Fruit fly (Drosophila melanogaster): Measurements from ENCODE around the gene Wnt5.
A peak's percentile ranks its signal among the peaks of the same experiment; 100 is the strongest.

Wnt5 gene

dm6 chrX:18541915-18542314, 36.7 kb upstream of the Wnt5 start (continued):
- no peak for TF ChIP-seq CG11398 (GFP tag; optimal IDR thresholded peaks at IDR 0.05)
- no peak for TF ChIP-seq sim (GFP tag; IDR thresholded peaks at IDR 0.05)
- TF ChIP-seq CG6854 (GFP tag; optimal IDR thresholded peaks at IDR 0.05) = no peak
- TF ChIP-seq CG18619 (GFP tag; optimal IDR thresholded peaks at IDR 0.05) = no peak
- no peak for TF ChIP-seq CG1647 (GFP tag; optimal IDR thresholded peaks at IDR 0.05)
- peak; percentile 19 for TF ChIP-seq lab (GFP tag; optimal IDR thresholded peaks at IDR 0.05)
- no peak for TF ChIP-seq corto (GFP tag; optimal IDR thresholded peaks at IDR 0.05)
- no peak for TF ChIP-seq ranshi (GFP tag; IDR thresholded peaks at IDR 0.05)
- no peak for TF ChIP-seq MBD-R2 (GFP tag; IDR thresholded peaks at IDR 0.05)
- TF ChIP-seq lmd (GFP tag; IDR thresholded peaks at IDR 0.05) = peak; percentile 36
- no peak for TF ChIP-seq CG15011 (GFP tag; optimal IDR thresholded peaks at IDR 0.05)
- no peak for TF ChIP-seq CG2875 (GFP tag; optimal IDR thresholded peaks at IDR 0.05)
- no peak for TF ChIP-seq CG17912 (GFP tag; optimal IDR thresholded peaks at IDR 0.05)
- no peak for TF ChIP-seq CG7271 (tag; optimal IDR thresholded peaks at IDR 0.05)
- peak; percentile 3 for TF ChIP-seq CG4424 (GFP tag; optimal IDR thresholded peaks at IDR 0.05)
- TF ChIP-seq CG12104 (GFP tag; optimal IDR thresholded peaks at IDR 0.05) = no peak
- TF ChIP-seq CG7839 (tag; optimal IDR thresholded peaks at IDR 0.05) = peak; percentile 28
- TF ChIP-seq CG6765 (GFP tag; optimal IDR thresholded peaks at IDR 0.05) = no peak
- TF ChIP-seq Hr78 (GFP tag; optimal IDR thresholded peaks at IDR 0.05) = no peak
- no peak for TF ChIP-seq YL-1 (GFP tag; optimal IDR thresholded peaks at IDR 0.05)
- 0 out of 2 replicates have a peak, but pooled peaks have one; percentile 15 for TF ChIP-seq CG31441 (GFP tag; IDR thresholded peaks at IDR 0.05)
- peak; percentile 24 for TF ChIP-seq CG4820 (GFP tag; optimal IDR thresholded peaks at IDR 0.05)
- TF ChIP-seq Sox102F (GFP tag; optimal IDR thresholded peaks at IDR 0.05) = peak; percentile 51
- no peak for TF ChIP-seq Dek (tag; optimal IDR thresholded peaks at IDR 0.05)
- TF ChIP-seq Fer3 (tag; optimal IDR thresholded peaks at IDR 0.05) = no peak
- 0 out of 2 replicates have a peak, but pooled peaks have one; percentile 7 for TF ChIP-seq Ada2b (GFP tag; IDR thresholded peaks at IDR 0.05)
- no peak for TF ChIP-seq Hr51 (GFP tag; optimal IDR thresholded peaks at IDR 0.05)
- TF ChIP-seq grau (tag; optimal IDR thresholded peaks at IDR 0.05) = peak; percentile 13
- TF ChIP-seq CG18764 (GFP tag; optimal IDR thresholded peaks at IDR 0.05) = no peak
- peak; percentile 10 for TF ChIP-seq CG8388 (GFP tag; optimal IDR thresholded peaks at IDR 0.05)
- TF ChIP-seq knrl (GFP tag; IDR thresholded peaks at IDR 0.05; ENCODE audit: partially characterized antibody) = no peak
- TF ChIP-seq zfh1 (GFP tag; IDR thresholded peaks at IDR 0.05) = peak; percentile 48; the same call in 1 of the 3 replicates
- peak; percentile 33 for TF ChIP-seq unpg (GFP tag; optimal IDR thresholded peaks at IDR 0.05)
- TF ChIP-seq ap (GFP tag; IDR thresholded peaks at IDR 0.05) = no peak
- no peak for TF ChIP-seq CG7745 (tag; optimal IDR thresholded peaks at IDR 0.05)
- no peak for TF ChIP-seq Max (GFP tag; optimal IDR thresholded peaks at IDR 0.05)
- no peak for TF ChIP-seq CG4282 (GFP tag; optimal IDR thresholded peaks at IDR 0.05)
- TF ChIP-seq CG8944 (GFP tag; optimal IDR thresholded peaks at IDR 0.05) = no peak
- TF ChIP-seq tgo (GFP tag; IDR thresholded peaks at IDR 0.05) = peak; percentile 16; the same call in 1 of the 3 replicates
- no peak for TF ChIP-seq CG5180 (GFP tag; optimal IDR thresholded peaks at IDR 0.05)
- no peak for TF ChIP-seq CG10654 (GFP tag; optimal IDR thresholded peaks at IDR 0.05)
- 0 out of 2 replicates have a peak, but pooled peaks have one; percentile 17 for TF ChIP-seq CG32772 (GFP tag; IDR thresholded peaks at IDR 0.05)
- TF ChIP-seq row (GFP tag; IDR thresholded peaks at IDR 0.05) = peak; percentile 17; the same call in 1 of the 3 replicates
- no peak for TF ChIP-seq CG17829 (tag; optimal IDR thresholded peaks at IDR 0.05)
- peak; percentile 17 for TF ChIP-seq dmrt99B (tag; optimal IDR thresholded peaks at IDR 0.05)
- no peak for TF ChIP-seq Ravus (GFP tag; IDR thresholded peaks at IDR 0.05)
- TF ChIP-seq vfl (GFP tag; optimal IDR thresholded peaks at IDR 0.05) = no peak
- TF ChIP-seq danr (GFP tag; IDR thresholded peaks at IDR 0.05) = no peak
- TF ChIP-seq Dip2 (GFP tag; IDR thresholded peaks at IDR 0.05) = no peak
- TF ChIP-seq cad (GFP tag; optimal IDR thresholded peaks at IDR 0.05) = no peak
- TF ChIP-seq CG10462 (GFP tag; optimal IDR thresholded peaks at IDR 0.05) = no peak

All from whole organism, embryonic.